Fruit fly (Drosophila melanogaster): ENCODE data around the gene ogre.

The ogre gene

DNA sequence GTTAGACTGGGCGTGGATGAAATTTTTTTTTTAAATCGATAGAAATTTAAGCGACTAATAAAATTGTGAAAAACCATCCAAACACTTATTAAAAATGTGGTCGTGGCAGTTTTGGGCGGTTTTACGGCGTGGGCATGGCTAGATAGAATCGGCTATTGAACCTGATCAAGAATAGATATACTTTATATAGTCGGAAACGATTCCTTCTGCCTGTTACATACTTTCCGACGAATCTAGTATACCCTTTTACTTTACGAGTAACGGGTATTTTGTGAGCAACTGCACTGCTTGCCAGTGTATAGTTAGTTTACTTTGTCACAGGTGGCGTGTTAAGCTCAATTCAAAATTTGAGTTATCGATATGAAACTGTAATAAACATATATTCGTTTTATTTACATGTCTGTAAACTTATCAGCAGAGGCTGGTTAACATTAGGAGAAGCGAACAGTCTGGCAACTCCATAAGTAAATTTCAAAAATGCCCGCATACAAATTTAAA, 23.9 kb upstream of the ogre start (continued):
- TF ChIP-seq CG12071 (GFP tag; optimal IDR thresholded peaks at IDR 0.05) (no peak), CG14050 (GFP tag; IDR thresholded peaks at IDR 0.05) (peak; percentile 28; the same call in 2 of the 3 replicates), CG11696 (GFP tag; IDR thresholded peaks at IDR 0.05) (no peak), CG34376 (GFP tag; optimal IDR thresholded peaks at IDR 0.05) (no peak), ab (GFP tag; optimal IDR thresholded peaks at IDR 0.05) (no peak), en (GFP tag; optimal IDR thresholded peaks at IDR 0.05) (peak; percentile 44), CHES-1-like (GFP tag; optimal IDR thresholded peaks at IDR 0.05) (no peak), repo (GFP tag; optimal IDR thresholded peaks at IDR 0.05) (no peak), Awh (GFP tag; IDR thresholded peaks at IDR 0.05) (no peak), btn (GFP tag; optimal IDR thresholded peaks at IDR 0.05) (no peak), CG9727 (GFP tag; optimal IDR thresholded peaks at IDR 0.05) (peak; percentile 25), Hr78 (GFP tag; optimal IDR thresholded peaks at IDR 0.05) (no peak), Hr51 (GFP tag; optimal IDR thresholded peaks at IDR 0.05) (peak in 1 of 2 experiments; percentile 34), GATAe (GFP tag; conservative IDR thresholded peaks at IDR 0.05) (no peak), Six4 (GFP tag; optimal IDR thresholded peaks at IDR 0.05) (no peak), CkIIα-i1 (GFP tag; IDR thresholded peaks at IDR 0.05) (no peak), CG33557 (GFP tag; optimal IDR thresholded peaks at IDR 0.05) (no peak), mirr (GFP tag; optimal IDR thresholded peaks at IDR 0.05) (no peak), tin (GFP tag; optimal IDR thresholded peaks at IDR 0.05) (peak; percentile 41), wek (GFP tag; optimal IDR thresholded peaks at IDR 0.05) (no peak), CG3163 (GFP tag; optimal IDR thresholded peaks at IDR 0.05) (peak; percentile 22), CG33213 (GFP tag; optimal IDR thresholded peaks at IDR 0.05) (peak; percentile 70), BEAF-32 (GFP tag; optimal IDR thresholded peaks at IDR 0.05) (peak; percentile 73), CG10321 (GFP tag; IDR thresholded peaks at IDR 0.05) (no peak), sens (GFP tag) (peak; percentile 93), CG31365 (tag; optimal IDR thresholded peaks at IDR 0.05) (peak; percentile 98), CG31388 (GFP tag; optimal IDR thresholded peaks at IDR 0.05) (no peak), ATbp (GFP tag; optimal IDR thresholded peaks at IDR 0.05) (no peak), D19B (GFP tag; optimal IDR thresholded peaks at IDR 0.05) (peak; percentile 31), pan (optimal IDR thresholded peaks at IDR 0.05) (peak in 1 of 2 experiments; percentile 3), pan (GFP tag; optimal IDR thresholded peaks at IDR 0.05 in 1 of 2, IDR thresholded peaks at IDR 0.05 in 1 of 2) (peak in 1 of 2 experiments; percentile 60), CG12299 (tag; optimal IDR thresholded peaks at IDR 0.05) (peak; percentile 15), trh (GFP tag; optimal IDR thresholded peaks at IDR 0.05) (peak; percentile 29), CG7556 (GFP tag; optimal IDR thresholded peaks at IDR 0.05) (peak; percentile 37), slbo (GFP tag; IDR thresholded peaks at IDR 0.05) (peak; percentile 65), CG13296 (GFP tag; optimal IDR thresholded peaks at IDR 0.05) (no peak), E2f1 (GFP tag; IDR thresholded peaks at IDR 0.05) (peak; percentile 15; the same call in 1 of the 2 replicates), CG17912 (GFP tag; optimal IDR thresholded peaks at IDR 0.05) (peak; percentile 21), CG15601 (tag; optimal IDR thresholded peaks at IDR 0.05) (peak; percentile 20), vnd (GFP tag; IDR thresholded peaks at IDR 0.05; ENCODE audit: partially characterized antibody) (no peak), CG6254 (GFP tag; optimal IDR thresholded peaks at IDR 0.05) (no peak), dm (GFP tag; optimal IDR thresholded peaks at IDR 0.05) (no peak), H2.0 (GFP tag; IDR thresholded peaks at IDR 0.05) (peak; percentile 25; the same call in 1 of the 2 replicates), grau (tag; optimal IDR thresholded peaks at IDR 0.05) (peak; percentile 40), Hand (GFP tag; optimal IDR thresholded peaks at IDR 0.05) (no peak), emc (GFP tag; optimal IDR thresholded peaks at IDR 0.05) (no peak), CG4404 (GFP tag; IDR thresholded peaks at IDR 0.05) (no peak), Camta (GFP tag; optimal IDR thresholded peaks at IDR 0.05) (peak; percentile 62), sr (GFP tag; IDR thresholded peaks at IDR 0.05) (0 out of 3 replicates have a peak, but pooled peaks have one; percentile 18), sd (tag; optimal IDR thresholded peaks at IDR 0.05) (no peak), Chrac-16 (GFP tag; optimal IDR thresholded peaks at IDR 0.05) (peak; percentile 27)

Data from whole organism, embryonic.